Worm (Caenorhabditis elegans): ENCODE data around the gene tap-1.
A peak's percentile ranks its signal among the peaks of the same experiment; 100 is the strongest.

tap-1 gene

DNA sequence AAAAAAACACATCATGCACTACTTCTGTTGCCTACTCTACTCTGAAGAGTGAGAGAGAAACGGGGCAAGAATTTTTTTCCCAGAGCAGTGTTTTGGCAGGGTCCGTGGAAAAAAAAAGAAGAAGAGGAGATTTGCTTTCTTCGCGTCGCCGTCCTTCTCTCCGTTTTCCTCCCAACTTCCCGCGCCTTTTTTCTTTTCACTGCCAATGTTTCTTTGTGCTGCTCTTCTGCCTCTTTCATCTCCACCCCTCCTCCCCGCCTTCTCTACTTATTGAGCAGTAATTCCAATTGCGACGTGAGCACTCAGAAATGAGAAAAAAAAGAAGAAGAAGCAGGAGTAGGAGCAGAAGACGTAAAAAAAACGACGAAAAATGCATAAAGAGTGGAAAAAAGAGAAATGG is 50.5 kb downstream of the tap-1 start (continued):
- TF ChIP-seq C04F5.9 (tag; optimal IDR thresholded peaks at IDR 0.05) (no peak), unc-130 (tag; optimal IDR thresholded peaks at IDR 0.05) (no peak), rnt-1 (tag; optimal IDR thresholded peaks at IDR 0.05) (peak; percentile 47), pqm-1 (tag; optimal IDR thresholded peaks at IDR 0.05) (no peak), irx-1 (tag; optimal IDR thresholded peaks at IDR 0.05) (no peak), unc-62 (GFP tag; optimal IDR thresholded peaks at IDR 0.05) (no peak), sox-4 (tag; optimal IDR thresholded peaks at IDR 0.05) (no peak), elt-3 (tag; optimal IDR thresholded peaks at IDR 0.05) (no peak), pax-3 (tag; optimal IDR thresholded peaks at IDR 0.05) (no peak), xbp-1 (tag; optimal IDR thresholded peaks at IDR 0.05) (peak; percentile 28), hlh-4 (tag; optimal IDR thresholded peaks at IDR 0.05) (no peak), fkh-4 (tag; optimal IDR thresholded peaks at IDR 0.05; ENCODE audit: borderline replicate concordance) (no peak), grh-1 (GFP tag; IDR thresholded peaks at IDR 0.05) (no peak), snu-23 (GFP tag; optimal IDR thresholded peaks at IDR 0.05) (peak; percentile 53), mab-9 (GFP tag; IDR thresholded peaks at IDR 0.05) (no peak), lin-39 (tag; optimal IDR thresholded peaks at IDR 0.05) (no peak), C34B4.2 (tag; optimal IDR thresholded peaks at IDR 0.05) (no peak), ceh-8 (GFP tag; optimal IDR thresholded peaks at IDR 0.05) (peak; percentile 51), lir-3 (tag; optimal IDR thresholded peaks at IDR 0.05; ENCODE audit: poor library complexity) (no peak), nhr-77 (tag; optimal IDR thresholded peaks at IDR 0.05) (no peak), nhr-11 (tag; optimal IDR thresholded peaks at IDR 0.05) (no peak), ztf-4 (tag; optimal IDR thresholded peaks at IDR 0.05) (no peak), sup-37 (GFP tag; optimal IDR thresholded peaks at IDR 0.05) (no peak), lin-15B (tag; optimal IDR thresholded peaks at IDR 0.05) (no peak), fkh-10 (GFP tag; optimal IDR thresholded peaks at IDR 0.05) (peak; percentile 90), aly-2 (tag; optimal IDR thresholded peaks at IDR 0.05) (no peak), dsc-1 (tag; optimal IDR thresholded peaks at IDR 0.05) (peak; percentile 31), swsn-7 (tag; optimal IDR thresholded peaks at IDR 0.05) (peak; percentile 45), egl-13 (tag; optimal IDR thresholded peaks at IDR 0.05) (peak; percentile 52), nhr-19 (GFP tag; conservative IDR thresholded peaks at IDR 0.05) (no peak), mdl-1 (tag; optimal IDR thresholded peaks at IDR 0.05) (no peak), ztf-11 (tag; optimal IDR thresholded peaks at IDR 0.05) (no peak), mep-1 (tag; optimal IDR thresholded peaks at IDR 0.05) (peak; percentile 44), tbx-2 (tag; optimal IDR thresholded peaks at IDR 0.05) (peak; percentile 65)
